Worm (Caenorhabditis elegans) whole organism, late embryonic: Measurements from ENCODE around the gene Y46B2A.4.

Experiments
- F13H6.1 ChIP-seq: sonication (generic microtip); optimal IDR thresholded peaks from 2 replicates; lab custom pipeline; 2016; ENCODE audit warnings: missing genetic modification characterization, missing compliant biosample characterization
- ama-1 ChIP-seq: fragments of 150-350 bp; optimal IDR thresholded peaks from 2 replicates; lab custom pipeline; 2014
- ceh-14 ChIP-seq: sonication (generic microtip); optimal IDR thresholded peaks from 2 replicates; lab custom pipeline; 2016; ENCODE audit warnings: missing genotype, missing genetic modification characterization, missing compliant biosample characterization
- ceh-9 ChIP-seq: sonication (generic microtip); optimal IDR thresholded peaks from 2 replicates; lab custom pipeline; 2016; ENCODE audit warnings: mild to moderate bottlenecking, missing genetic modification characterization, inconsistent platforms, missing compliant biosample characterization
- che-1 ChIP-seq: sonication (generic microtip); optimal IDR thresholded peaks from 2 replicates; lab custom pipeline; 2016; ENCODE audit warnings: mild to moderate bottlenecking, missing genetic modification characterization, missing compliant biosample characterization
- ets-4 ChIP-seq: sonication (generic microtip); optimal IDR thresholded peaks from 2 replicates; lab custom pipeline; 2016; ENCODE audit warnings: missing genetic modification characterization, missing compliant biosample characterization
- fkh-10 ChIP-seq: fragments of 150-350 bp; optimal IDR thresholded peaks from 2 replicates; lab custom pipeline; 2014; ENCODE audit warnings: missing biosample characterization, missing genetic modification reagents, missing genetic modification characterization
- lim-6 ChIP-seq: sonication (generic microtip); optimal IDR thresholded peaks from 2 replicates; lab custom pipeline; 2016; ENCODE audit warnings: missing genetic modification characterization, missing compliant biosample characterization
- lin-11 ChIP-seq: fragments of 200-800 bp; sonication (Bioruptor generic); optimal IDR thresholded peaks from 2 replicates; lab custom pipeline; 2018; ENCODE audit warnings: mild to moderate bottlenecking, missing genetic modification characterization, missing compliant biosample characterization
- nhr-11 ChIP-seq: fragments of 150-350 bp; optimal IDR thresholded peaks from 2 replicates; lab custom pipeline; 2014; ENCODE audit warnings: missing biosample characterization, missing genetic modification characterization
- odd-2 ChIP-seq: sonication (generic microtip); optimal IDR thresholded peaks from 2 replicates; lab custom pipeline; 2017; ENCODE audit warnings: antibody characterized with exemption, mild to moderate bottlenecking, missing genetic modification characterization, missing compliant biosample characterization
- pha-4 ChIP-seq: fragments of 150-350 bp; optimal IDR thresholded peaks from 2 replicates; lab custom pipeline; 2018; ENCODE audit warnings: missing biosample characterization, missing genetic modification reagents, missing genetic modification characterization
- pqm-1 ChIP-seq: sonication (generic microtip); optimal IDR thresholded peaks from 2 replicates; lab custom pipeline; 2016; ENCODE audit warnings: missing genetic modification characterization, missing compliant biosample characterization
- sox-4 ChIP-seq: sonication (generic microtip); optimal IDR thresholded peaks from 2 replicates; lab custom pipeline; 2017; ENCODE audit warnings: mild to moderate bottlenecking, missing genetic modification characterization, inconsistent platforms, missing compliant biosample characterization

ce11 chrII:848519-848918, 13.1 kb upstream of the Y46B2A.4 start, which contains the start of the genes acdh-9 and F28A10.13:
- no peak for TF ChIP-seq lim-6 (tag; lab: Kevin White, UChicago)
- no peak for TF ChIP-seq lin-11
- no peak for TF ChIP-seq sox-4 (tag; lab: Kevin White, UChicago)
- no peak for TF ChIP-seq pqm-1 (tag; lab: Kevin White, UChicago)
- TF ChIP-seq fkh-10 (GFP tag; lab: Kevin White, UChicago), result no peak
- no peak for TF ChIP-seq ceh-9 (tag; lab: Kevin White, UChicago)
- TF ChIP-seq che-1, result no peak
- TF ChIP-seq ama-1, result no peak
- no peak for TF ChIP-seq odd-2
- TF ChIP-seq nhr-11 (tag; lab: Kevin White, UChicago), result no peak
- no peak for TF ChIP-seq ceh-14 (tag; lab: Kevin White, UChicago)
- no peak for TF ChIP-seq ets-4
- no peak for TF ChIP-seq pha-4
- TF ChIP-seq F13H6.1 (tag; lab: Kevin White, UChicago), result no peak
